Worm (Caenorhabditis elegans) whole organism, L4 larva: ENCODE measurements around the gene pvf-1.

Source experiments
- ces-1 ChIP-seq: fragments of 150-350 bp; sonication (generic microtip); optimal IDR thresholded peaks from 4 replicates; lab custom pipeline; 2014; ENCODE audit warnings: missing biosample characterization, missing genetic modification reagents, missing genetic modification characterization
- nhr-111 ChIP-seq: fragments of 200-800 bp; sonication (Bioruptor generic); optimal IDR thresholded peaks from 2 replicates; lab custom pipeline; 2018; ENCODE audit warnings: mild to moderate bottlenecking, missing genetic modification characterization, missing compliant biosample characterization
- ztf-11 ChIP-seq: fragments of 150-350 bp; optimal IDR thresholded peaks from 2 replicates; lab custom pipeline; 2014; ENCODE audit warnings: missing biosample characterization, missing genetic modification characterization

DNA sequence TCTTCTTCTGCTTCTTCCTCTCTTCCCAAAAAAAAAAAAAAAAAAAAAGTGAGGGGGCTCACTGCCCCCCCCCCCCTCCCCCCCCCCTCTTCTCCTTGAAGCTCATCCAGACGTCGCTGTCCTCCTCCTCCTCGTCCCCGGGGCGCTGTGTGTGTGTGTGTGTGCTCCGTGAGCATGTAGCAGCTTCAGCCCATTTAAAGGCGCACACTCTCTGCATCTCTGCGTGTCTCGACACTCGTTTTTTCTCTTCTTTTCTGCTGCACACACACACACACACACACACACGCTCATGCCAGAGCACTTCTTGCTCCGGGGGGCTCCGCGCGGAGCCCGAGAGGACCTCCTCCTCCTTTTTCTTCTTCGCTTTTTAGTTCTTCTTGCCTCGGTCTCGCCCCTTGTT, 38.3 kb downstream of the pvf-1 start:
- TF ChIP-seq ces-1 (GFP tag; lab: Kevin White, UChicago) (no peak), nhr-111 (GFP tag; lab: Kevin White, UChicago) (no peak), ztf-11 (tag; lab: Kevin White, UChicago) (no peak)
